Fruit fly (Drosophila melanogaster): Measurements from ENCODE around the gene CG43394.

DNA sequence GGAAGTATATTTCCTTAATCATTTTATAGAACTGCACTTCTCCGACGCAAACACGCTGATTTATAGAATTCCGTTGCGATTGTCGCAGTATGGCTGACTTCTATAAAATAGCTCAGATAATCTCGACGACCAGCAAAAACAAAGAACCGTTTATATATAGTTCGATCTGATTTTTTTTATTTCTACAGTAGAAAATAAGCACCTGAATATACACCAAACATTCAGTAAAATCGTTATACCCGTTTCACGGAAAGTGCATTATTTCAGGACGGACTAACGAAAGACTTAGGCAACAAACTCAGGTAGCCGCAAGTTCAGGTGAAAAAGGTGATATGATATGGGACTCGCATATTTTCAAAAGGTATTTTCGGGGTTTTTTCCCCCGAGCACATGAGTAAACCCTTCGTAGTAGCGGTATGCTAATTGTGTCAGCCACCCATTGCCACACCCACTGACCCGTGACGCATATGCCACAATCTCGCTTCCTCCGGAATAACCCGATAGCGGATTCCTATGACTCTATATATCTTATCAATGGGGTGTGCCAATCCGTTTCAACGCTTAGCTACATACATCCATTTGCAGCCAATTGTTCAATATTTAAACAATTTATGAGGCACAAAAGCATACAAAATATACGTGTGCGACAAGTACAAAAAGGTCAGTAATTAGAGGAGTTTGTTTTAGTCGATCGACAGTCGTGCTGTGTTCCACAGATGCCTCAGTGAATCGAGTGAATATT, at the start of gene CG43394, which contains the start of gene CG42763:
- TF ChIP-seq CG1792 (GFP tag; optimal IDR thresholded peaks at IDR 0.05) (no peak), fd3F (GFP tag; optimal IDR thresholded peaks at IDR 0.05) (no peak), Neu2 (GFP tag; optimal IDR thresholded peaks at IDR 0.05; ENCODE audit: borderline replicate concordance) (no peak), Bdp1 (GFP tag; optimal IDR thresholded peaks at IDR 0.05) (no peak), Aef1 (GFP tag; IDR thresholded peaks at IDR 0.05) (no peak), grn (GFP tag; optimal IDR thresholded peaks at IDR 0.05) (no peak), Hr3 (GFP tag; optimal IDR thresholded peaks at IDR 0.05) (no peak), fru (optimal IDR thresholded peaks at IDR 0.05) (no peak), CG18476 (GFP tag; optimal IDR thresholded peaks at IDR 0.05) (no peak), CG33213 (GFP tag; optimal IDR thresholded peaks at IDR 0.05) (no peak), Xrp1 (GFP tag; IDR thresholded peaks at IDR 0.05) (no peak), Dip2 (GFP tag; IDR thresholded peaks at IDR 0.05) (no peak)

Measured in whole organism, embryonic.